Fruit fly (Drosophila melanogaster): Measurements from ENCODE around the gene CG5321.

Gene CG5321

dm6 chrX:14717245-14717644 is 37.9 kb downstream of the CG5321 start (continued):
- TF ChIP-seq Sox102F (GFP tag; optimal IDR thresholded peaks at IDR 0.05) = peak; percentile 85
- TF ChIP-seq p53 (GFP tag; optimal IDR thresholded peaks at IDR 0.05) = peak; percentile 73
- no peak for TF ChIP-seq dan (GFP tag; IDR thresholded peaks at IDR 0.05)
- TF ChIP-seq gro (GFP tag; optimal IDR thresholded peaks at IDR 0.05) = no peak
- TF ChIP-seq mld (GFP tag; IDR thresholded peaks at IDR 0.05; ENCODE audit: partially characterized antibody) = no peak
- peak; percentile 79 for TF ChIP-seq gsb-n (tag; optimal IDR thresholded peaks at IDR 0.05)
- peak; percentile 79 for TF ChIP-seq CG6683 (GFP tag; optimal IDR thresholded peaks at IDR 0.05)
- no peak for TF ChIP-seq CG7745 (tag; optimal IDR thresholded peaks at IDR 0.05)
- TF ChIP-seq CG3995 (GFP tag; optimal IDR thresholded peaks at IDR 0.05) = no peak
- TF ChIP-seq scrt (GFP tag; optimal IDR thresholded peaks at IDR 0.05) = peak; percentile 62
- TF ChIP-seq twi (tag; optimal IDR thresholded peaks at IDR 0.05) = peak; percentile 10
- TF ChIP-seq lab (GFP tag; optimal IDR thresholded peaks at IDR 0.05) = peak; percentile 94
- TF ChIP-seq CG2875 (GFP tag; optimal IDR thresholded peaks at IDR 0.05) = peak; percentile 93
- TF ChIP-seq CG3726 (GFP tag; IDR thresholded peaks at IDR 0.05) = peak; percentile 83; the same call in 2 of the 3 replicates
- TF ChIP-seq MBD-R2 (GFP tag; IDR thresholded peaks at IDR 0.05) = peak; percentile 24; the same call in 1 of the 2 replicates
- TF ChIP-seq CG14667 (GFP tag; IDR thresholded peaks at IDR 0.05) = no peak
- TF ChIP-seq CG2202 (tag; optimal IDR thresholded peaks at IDR 0.05) = peak; percentile 77
- peak; percentile 71 for TF ChIP-seq NC2α (GFP tag; optimal IDR thresholded peaks at IDR 0.05)
- peak; percentile 85 for TF ChIP-seq CG13296 (GFP tag; optimal IDR thresholded peaks at IDR 0.05)
- TF ChIP-seq H2.0 (GFP tag; IDR thresholded peaks at IDR 0.05) = peak; percentile 55; the same call in 1 of the 2 replicates
- TF ChIP-seq CG17359 (tag; optimal IDR thresholded peaks at IDR 0.05) = peak; percentile 89
- TF ChIP-seq seq (GFP tag; IDR thresholded peaks at IDR 0.05) = peak; percentile 85
- TF ChIP-seq Rfx (GFP tag; IDR thresholded peaks at IDR 0.05) = peak; percentile 74
- TF ChIP-seq NC2β (GFP tag; optimal IDR thresholded peaks at IDR 0.05) = peak; percentile 68
- no peak for TF ChIP-seq prd (optimal IDR thresholded peaks at IDR 0.05)
- TF ChIP-seq prd (GFP tag; IDR thresholded peaks at IDR 0.05) = peak; percentile 60; the same call in 2 of the 3 replicates
- TF ChIP-seq CG43689 (GFP tag; IDR thresholded peaks at IDR 0.05) = peak; percentile 61
- peak; percentile 89 for TF ChIP-seq caup (GFP tag; optimal IDR thresholded peaks at IDR 0.05; ENCODE audit: severe bottlenecking)
- no peak for TF ChIP-seq toy (GFP tag; IDR thresholded peaks at IDR 0.05)
- TF ChIP-seq MTF-1 (GFP tag; optimal IDR thresholded peaks at IDR 0.05; ENCODE audit: borderline replicate concordance) = peak; percentile 93
- peak; percentile 76 for TF ChIP-seq CG11456 (GFP tag; IDR thresholded peaks at IDR 0.05)
- TF ChIP-seq tup (GFP tag; optimal IDR thresholded peaks at IDR 0.05) = peak; percentile 64
- peak; percentile 77 for TF ChIP-seq CG4328 (GFP tag; optimal IDR thresholded peaks at IDR 0.05)
- peak; percentile 63 for TF ChIP-seq CG14710 (tag; optimal IDR thresholded peaks at IDR 0.05)
- TF ChIP-seq ftz-f1 (GFP tag; optimal IDR thresholded peaks at IDR 0.05) = no peak
- peak; percentile 41 for TF ChIP-seq D19A (tag; optimal IDR thresholded peaks at IDR 0.05)
- TF ChIP-seq Doc3 (GFP tag; IDR thresholded peaks at IDR 0.05; ENCODE audit: partially characterized antibody) = no peak
- peak; percentile 71 for TF ChIP-seq CG4360 (GFP tag; IDR thresholded peaks at IDR 0.05)
- TF ChIP-seq Six4 (GFP tag; optimal IDR thresholded peaks at IDR 0.05) = peak; percentile 73
- peak; percentile 28 for TF ChIP-seq CG31388 (GFP tag; optimal IDR thresholded peaks at IDR 0.05)
- peak; percentile 88 for TF ChIP-seq org-1 (GFP tag; optimal IDR thresholded peaks at IDR 0.05)
- no peak for TF ChIP-seq corto (GFP tag; optimal IDR thresholded peaks at IDR 0.05)
- peak; percentile 3 for TF ChIP-seq HLH54F (GFP tag; optimal IDR thresholded peaks at IDR 0.05)
- peak; percentile 24 for TF ChIP-seq TFAM (GFP tag; optimal IDR thresholded peaks at IDR 0.05)
- peak; percentile 81 for TF ChIP-seq CG12219 (GFP tag; optimal IDR thresholded peaks at IDR 0.05)
- TF ChIP-seq D (optimal IDR thresholded peaks at IDR 0.05) = no peak
- peak; percentile 85 for TF ChIP-seq D (GFP tag; optimal IDR thresholded peaks at IDR 0.05)
- no peak for TF ChIP-seq lov (optimal IDR thresholded peaks at IDR 0.05)
- peak; percentile 77 for TF ChIP-seq lov (GFP tag; IDR thresholded peaks at IDR 0.05)
- peak; percentile 6 for TF ChIP-seq CG18011 (GFP tag; optimal IDR thresholded peaks at IDR 0.05)
- TF ChIP-seq CG14050 (GFP tag; IDR thresholded peaks at IDR 0.05) = peak; percentile 71

Measured in whole organism, embryonic.